Worm (Caenorhabditis elegans) whole organism, L4 larva: ENCODE data around the gene mthf-1.
A peak's percentile ranks its signal among the peaks of the same experiment; 100 is the strongest.

Experiments used
- D1046.2 ChIP-seq: fragments of 200-800 bp; sonication (Bioruptor generic); IDR thresholded peaks from 2 replicates; pipeline ENCODE4 v1.3.6; 2022; ENCODE audit warnings: missing genetic modification characterization, missing compliant biosample characterization
- F10B5.3 ChIP-seq: sonication (generic microtip); optimal IDR thresholded peaks from 2 replicates; lab custom pipeline; 2016; ENCODE audit warnings: mild to moderate bottlenecking, missing genetic modification characterization, missing compliant biosample characterization
- F49E8.2 ChIP-seq: sonication (generic microtip); optimal IDR thresholded peaks from 2 replicates; lab custom pipeline; 2016; ENCODE audit warnings: missing compliant biosample characterization, mild to moderate bottlenecking, missing genetic modification characterization, borderline replicate concordance
- Y105C5A.15 ChIP-seq: fragments of 200-800 bp; sonication (Bioruptor generic); IDR thresholded peaks from 2 replicates; pipeline ENCODE4 v1.3.6; 2022; ENCODE audit warnings: missing genetic modification characterization, missing compliant biosample characterization
- Y48G9A.11 ChIP-seq: fragments of 200-800 bp; sonication (Bioruptor generic); IDR thresholded peaks from 2 replicates; pipeline ENCODE4 v1.3.6; 2022; ENCODE audit warnings: missing genetic modification reagents, missing genetic modification characterization, missing compliant biosample characterization
- ZK546.5 ChIP-seq, 2 experiments: sonication (generic microtip); optimal IDR thresholded peaks; 2 replicates each; lab custom pipeline; 2017; ENCODE audit warnings: missing biosample characterization in 2 of 2, missing genetic modification characterization in 2 of 2
- aha-1 ChIP-seq: fragments of 150-350 bp; peaks from one replicate; lab custom pipeline; 2014; ENCODE audit warnings: missing biosample characterization, missing genetic modification characterization
- attf-4 ChIP-seq: sonication (generic microtip); optimal IDR thresholded peaks from 3 replicates; lab custom pipeline; 2017; ENCODE audit warnings: missing biosample characterization, missing genetic modification characterization
- ctbp-1 ChIP-seq: fragments of 200-800 bp; sonication (Bioruptor generic); IDR thresholded peaks from 2 replicates; pipeline ENCODE4 v1.3.6; 2022; ENCODE audit warnings: missing genetic modification reagents, missing genetic modification characterization, missing compliant biosample characterization
- daf-12 ChIP-seq: fragments of 150-350 bp; optimal IDR thresholded peaks from 2 replicates; lab custom pipeline; 2014; ENCODE audit warnings: missing biosample characterization, missing genetic modification reagents, missing genetic modification characterization
- daf-16 ChIP-seq, 3 experiments: sonication (generic microtip); optimal IDR thresholded peaks; 2 replicates each; lab custom pipeline; 2016 to 2017; ENCODE audit warnings: missing genetic modification characterization in 3 of 3, missing genetic modification reagents in 3 of 3, mild to moderate bottlenecking in 2 of 3, missing compliant biosample characterization in 2 of 3, missing biosample characterization in 1 of 3, moderate library complexity in 1 of 3
- daf-8 ChIP-seq: fragments of 200-800 bp; sonication (Bioruptor generic); IDR thresholded peaks from 2 replicates; pipeline ENCODE4 v1.3.6; 2022; ENCODE audit warnings: missing genetic modification characterization, missing compliant biosample characterization
- dmd-9 ChIP-seq: fragments of 200-800 bp; sonication (Bioruptor generic); IDR thresholded peaks from 2 replicates; pipeline ENCODE4 v1.3.6; 2022; ENCODE audit warnings: missing genetic modification reagents, missing genetic modification characterization, missing compliant biosample characterization
- duxl-1 ChIP-seq: sonication (generic microtip); optimal IDR thresholded peaks from 2 replicates; lab custom pipeline; 2016; ENCODE audit warnings: mild to moderate bottlenecking, missing genetic modification characterization, moderate library complexity, missing compliant biosample characterization; ENCODE audit not compliant: poor library complexity
- dve-1 ChIP-seq: sonication (generic microtip); optimal IDR thresholded peaks from 2 replicates; lab custom pipeline; 2017; ENCODE audit warnings: antibody characterized with exemption, mild to moderate bottlenecking, missing genetic modification characterization, missing compliant biosample characterization; ENCODE audit not compliant: insufficient read depth
- egl-43 ChIP-seq: fragments of 200-800 bp; sonication (Bioruptor generic); IDR thresholded peaks from 2 replicates; pipeline ENCODE4 v1.3.6; 2022; ENCODE audit warnings: missing genetic modification reagents, missing genetic modification characterization, missing compliant biosample characterization
- gei-8 ChIP-seq: fragments of 200-800 bp; sonication (Bioruptor generic); optimal IDR thresholded peaks from 2 replicates; lab custom pipeline; 2018; ENCODE audit warnings: mild to moderate bottlenecking, missing genetic modification characterization, missing compliant biosample characterization
- hlh-11 ChIP-seq: fragments of 200-800 bp; sonication (Bioruptor generic); optimal IDR thresholded peaks from 2 replicates; lab custom pipeline; 2018; ENCODE audit warnings: mild to moderate bottlenecking, missing genetic modification characterization, missing compliant biosample characterization
- lin-1 ChIP-seq: fragments of 200-800 bp; sonication (Bioruptor generic); IDR thresholded peaks from 2 replicates; pipeline ENCODE4 v1.3.6; 2022; ENCODE audit warnings: missing genetic modification reagents, missing genetic modification characterization, missing compliant biosample characterization
- lin-13 ChIP-seq: fragments of 150-350 bp; optimal IDR thresholded peaks from 2 replicates; lab custom pipeline; 2014; ENCODE audit warnings: missing biosample characterization, missing genetic modification reagents, missing genetic modification characterization
- lin-15B ChIP-seq: fragments of 150-350 bp; sonication (generic microtip); optimal IDR thresholded peaks from 3 replicates; lab custom pipeline; 2014; ENCODE audit warnings: missing biosample characterization, missing genetic modification characterization
- lsy-2 ChIP-seq, 2 experiments: fragments of 150-350 bp in 1 of 2; sonication (generic microtip) in 1 of 2; optimal IDR thresholded peaks; 2 replicates each; lab custom pipeline; 2014 to 2017; ENCODE audit warnings: missing biosample characterization in 2 of 2, missing genetic modification characterization in 2 of 2
- madf-5 ChIP-seq, 2 experiments: fragments of 200-800 bp; sonication (Bioruptor generic); IDR thresholded peaks; 2 replicates each; pipeline ENCODE4 v1.3.6; 2022; ENCODE audit warnings: missing compliant biosample characterization in 2 of 2, missing genetic modification characterization in 2 of 2
- mdl-1 ChIP-seq, 2 experiments: fragments of 150-350 bp in 1 of 2; sonication (generic microtip) in 1 of 2; optimal IDR thresholded peaks; 2 replicates each; lab custom pipeline; 2014 to 2017; ENCODE audit warnings: missing biosample characterization in 2 of 2, missing genetic modification characterization in 2 of 2
- mep-1 ChIP-seq: fragments of 150-350 bp; sonication (generic microtip); optimal IDR thresholded peaks from 3 replicates; lab custom pipeline; 2014; ENCODE audit warnings: missing biosample characterization, missing genetic modification characterization
- nhr-111 ChIP-seq: fragments of 200-800 bp; sonication (Bioruptor generic); optimal IDR thresholded peaks from 2 replicates; lab custom pipeline; 2018; ENCODE audit warnings: mild to moderate bottlenecking, missing genetic modification characterization, missing compliant biosample characterization
- nhr-25 ChIP-seq: sonication (generic microtip); optimal IDR thresholded peaks from 2 replicates; lab custom pipeline; 2017; ENCODE audit warnings: missing genetic modification characterization, mild to moderate bottlenecking, missing compliant biosample characterization, antibody characterized with exemption, moderate library complexity, borderline replicate concordance; ENCODE audit not compliant: insufficient read depth
- nhr-28 ChIP-seq: fragments of 150-350 bp; optimal IDR thresholded peaks from 2 replicates; lab custom pipeline; 2014; ENCODE audit warnings: missing biosample characterization, missing genetic modification characterization
- nhr-41 ChIP-seq: fragments of 200-800 bp; sonication (Bioruptor generic); IDR thresholded peaks from 2 replicates; pipeline ENCODE4 v1.3.6; 2022; ENCODE audit warnings: missing genetic modification reagents, missing genetic modification characterization, missing compliant biosample characterization
- nhr-42 ChIP-seq: fragments of 200-800 bp; sonication (Bioruptor generic); IDR thresholded peaks from 2 replicates; pipeline ENCODE4 v1.3.6; 2022; ENCODE audit warnings: missing genetic modification characterization, missing compliant biosample characterization
- pha-4 ChIP-seq, 2 experiments: fragments of 150-350 bp in 1 of 2; fragments of 200-800 bp in 1 of 2; sonication (Bioruptor generic) in 1 of 2; IDR thresholded peaks in 1 of 2; optimal IDR thresholded peaks in 1 of 2; 2 replicates each; pipeline versions ENCODE4 v1.3.6 to Lab custom; 2014 to 2022; ENCODE audit warnings: missing genetic modification characterization in 2 of 2, missing genetic modification reagents in 2 of 2, missing biosample characterization in 1 of 2, missing compliant biosample characterization in 1 of 2
- pqm-1 ChIP-seq: sonication (generic microtip); optimal IDR thresholded peaks from 2 replicates; lab custom pipeline; 2017; ENCODE audit warnings: missing biosample characterization, missing genetic modification characterization
- set-16 ChIP-seq: fragments of 200-800 bp; sonication (Bioruptor generic); IDR thresholded peaks from 2 replicates; pipeline ENCODE4 v1.3.6; 2022; ENCODE audit warnings: missing genetic modification reagents, missing genetic modification characterization, missing compliant biosample characterization
- tag-97 ChIP-seq: fragments of 200-800 bp; sonication (Bioruptor generic); IDR thresholded peaks from 2 replicates; pipeline ENCODE4 v1.3.6; 2022; ENCODE audit warnings: missing genetic modification characterization, missing compliant biosample characterization
- tra-1 ChIP-seq: fragments of 200-800 bp; sonication (Bioruptor generic); IDR thresholded peaks from 2 replicates; pipeline ENCODE4 v1.3.6; 2022; ENCODE audit warnings: missing genetic modification reagents, missing genetic modification characterization, missing compliant biosample characterization
- unc-39 ChIP-seq: sonication (generic microtip); optimal IDR thresholded peaks from 2 replicates; lab custom pipeline; 2017; ENCODE audit warnings: missing biosample characterization, missing genetic modification characterization
- unc-62 ChIP-seq, 3 experiments: fragments of 150-350 bp in 1 of 3; sonication (generic microtip); optimal IDR thresholded peaks in 2 of 3; peaks in 1 of 3; 1 replicate in 1 of 3; 2 replicates in 2 of 3; lab custom pipeline; 2014 to 2017; ENCODE audit warnings: missing biosample characterization in 3 of 3, missing genetic modification characterization in 3 of 3, missing genetic modification reagents in 3 of 3, missing genotype in 1 of 3
- zfp-3 ChIP-seq: fragments of 200-800 bp; sonication (Bioruptor generic); conservative IDR thresholded peaks from 2 replicates; pipeline ENCODE4 v1.3.6; 2022; ENCODE audit warnings: missing genetic modification reagents, missing genetic modification characterization, missing compliant biosample characterization
- zip-2 ChIP-seq: fragments of 150-350 bp; optimal IDR thresholded peaks from 2 replicates; lab custom pipeline; 2014; ENCODE audit warnings: missing biosample characterization, missing genetic modification characterization
- ztf-7 ChIP-seq: fragments of 150-350 bp; optimal IDR thresholded peaks from 2 replicates; lab custom pipeline; 2014; ENCODE audit warnings: missing biosample characterization, missing genetic modification characterization

mthf-1 gene

DNA sequence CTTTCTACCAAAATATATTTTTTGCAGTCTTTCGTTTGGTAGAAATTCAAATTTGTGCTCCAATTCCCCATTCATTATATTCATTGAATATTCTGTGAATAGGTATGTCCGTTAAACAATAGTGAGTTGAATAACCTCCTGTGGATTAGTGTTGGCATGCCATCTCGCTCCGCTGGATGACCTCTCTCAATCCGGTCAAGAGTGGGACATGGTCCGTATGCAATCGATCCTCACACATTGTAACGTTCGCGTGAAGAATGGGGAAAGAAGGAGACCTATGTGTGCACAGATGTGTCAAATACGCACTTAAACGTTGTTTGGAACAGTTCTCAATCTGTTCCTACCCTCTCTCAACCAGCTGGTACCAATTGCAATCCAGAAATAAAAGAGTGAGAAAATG lies 35.6 kb upstream of the mthf-1 start:
- TF ChIP-seq Y105C5A.15 (GFP tag; lab: Robert Waterston, UW) (no peak), pqm-1 (tag; lab: Kevin White, UChicago) (no peak), ZK546.5 (tag; optimal IDR thresholded peaks at IDR 0.05; lab: Kevin White, UChicago) (no peak)

DNA sequence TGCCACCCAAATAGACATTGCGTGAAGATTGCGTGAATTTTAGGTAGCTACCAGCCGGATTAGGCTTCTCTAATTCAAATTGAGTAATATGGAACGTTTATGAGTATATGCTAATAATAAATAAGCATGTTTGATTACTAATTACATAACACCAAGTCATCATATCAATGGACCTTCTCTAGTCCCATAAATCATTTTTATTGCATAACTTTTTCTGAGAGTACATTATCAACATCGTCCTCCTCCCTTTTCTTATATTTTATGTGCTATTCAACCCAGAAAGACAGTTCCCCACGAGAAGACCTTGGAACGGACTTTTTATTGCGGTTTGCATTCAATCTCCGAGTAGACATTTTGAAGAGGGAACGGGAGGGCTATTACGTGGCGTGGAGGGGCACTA lies 34.7 kb upstream of the mthf-1 start:
- TF ChIP-seq dmd-9 (GFP tag; lab: Robert Waterston, UW), result no peak
- TF ChIP-seq tra-1 (GFP tag; lab: Robert Waterston, UW), result 0 out of 2 replicates have a peak, but pooled peaks have one; percentile 25
- peak; percentile 24 for TF ChIP-seq F10B5.3 (tag; lab: Kevin White, UChicago)
- no peak for TF ChIP-seq nhr-111 (GFP tag; lab: Kevin White, UChicago)
- TF ChIP-seq nhr-25 (tag; lab: Kevin White, UChicago), result no peak
- no peak for TF ChIP-seq unc-62 (GFP tag; optimal IDR thresholded peaks at IDR 0.05 in 1 of 2; lab: Kevin White, UChicago)
- no peak for TF ChIP-seq unc-62 (tag; optimal IDR thresholded peaks at IDR 0.05; lab: Kevin White, UChicago)
- TF ChIP-seq lin-15B (tag; lab: Kevin White, UChicago), result no peak
- TF ChIP-seq mep-1 (tag; lab: Kevin White, UChicago), result no peak
- no peak for TF ChIP-seq daf-8
- TF ChIP-seq zfp-3, result no peak
- TF ChIP-seq lsy-2 (tag; optimal IDR thresholded peaks at IDR 0.05; lab: Kevin White, UChicago), result no peak
- no peak for TF ChIP-seq egl-43 (GFP tag; lab: Robert Waterston, UW)
- no peak for TF ChIP-seq daf-16 (GFP tag; optimal IDR thresholded peaks at IDR 0.05; lab: Kevin White, UChicago)
- TF ChIP-seq daf-16 (tag; optimal IDR thresholded peaks at IDR 0.05; lab: Kevin White, UChicago), result no peak
- TF ChIP-seq F49E8.2 (tag; lab: Kevin White, UChicago), result no peak
- TF ChIP-seq unc-39 (tag; lab: Kevin White, UChicago), result no peak
- no peak for TF ChIP-seq madf-5 (GFP tag; IDR thresholded peaks at IDR 0.05; lab: Robert Waterston, UW)
- no peak for TF ChIP-seq tag-97
- no peak for TF ChIP-seq D1046.2 (GFP tag; lab: Robert Waterston, UW)
- no peak for TF ChIP-seq zip-2 (tag; lab: Kevin White, UChicago)
- TF ChIP-seq Y48G9A.11 (GFP tag; lab: Robert Waterston, UW), result 0 out of 2 replicates have a peak, but pooled peaks have one; percentile 17
- no peak for TF ChIP-seq nhr-41 (GFP tag; lab: Robert Waterston, UW)

DNA sequence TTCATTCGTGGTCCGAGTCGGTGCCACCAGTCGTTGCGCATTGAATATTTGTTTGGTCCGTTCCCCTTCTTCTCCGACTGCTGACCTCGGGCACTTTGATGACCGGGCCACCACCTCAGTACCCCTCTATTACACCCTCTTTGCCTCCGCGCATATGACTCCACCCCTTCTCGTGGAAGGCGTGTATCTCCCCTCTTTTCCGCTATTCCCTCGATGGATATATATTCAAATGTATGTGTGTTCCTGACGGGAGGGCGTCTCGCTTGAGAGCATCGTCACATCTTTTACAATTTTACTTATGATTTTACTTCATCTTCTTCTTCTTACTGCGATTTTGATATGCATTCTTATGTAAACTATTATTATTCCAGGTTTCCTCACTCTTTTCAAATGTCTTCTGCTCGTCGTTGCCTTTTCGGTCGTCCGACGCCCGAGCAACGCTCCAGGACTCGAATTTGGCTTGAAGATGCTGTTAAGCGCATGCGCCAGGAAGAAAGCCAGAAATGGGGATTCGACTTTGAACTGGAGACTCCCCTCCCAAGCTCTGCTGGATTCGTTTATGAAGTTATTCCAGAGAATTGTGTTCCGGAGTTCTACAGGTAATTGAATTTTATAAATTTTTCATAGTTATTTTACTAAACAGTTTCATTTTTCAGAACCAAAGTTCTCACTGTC lies 33.4 kb upstream of the mthf-1 start, which contains the start of gene cki-1:
cki-1 (plus strand) TSS at position 372 of the 675 bp plus-strand sequence.
- TF ChIP-seq nhr-42 (GFP tag; lab: Robert Waterston, UW), result no peak
- TF ChIP-seq nhr-25 (tag; lab: Kevin White, UChicago), result no peak
- peak in 1 of 2 experiments; percentile 50 for TF ChIP-seq unc-62 (GFP tag; optimal IDR thresholded peaks at IDR 0.05 in 1 of 2; lab: Kevin White, UChicago)
- no peak for TF ChIP-seq unc-62 (tag; optimal IDR thresholded peaks at IDR 0.05; lab: Kevin White, UChicago)
- 0 out of 2 replicates have a peak, but pooled peaks have one; percentile 7 for TF ChIP-seq set-16 (GFP tag; lab: Robert Waterston, UW)

DNA sequence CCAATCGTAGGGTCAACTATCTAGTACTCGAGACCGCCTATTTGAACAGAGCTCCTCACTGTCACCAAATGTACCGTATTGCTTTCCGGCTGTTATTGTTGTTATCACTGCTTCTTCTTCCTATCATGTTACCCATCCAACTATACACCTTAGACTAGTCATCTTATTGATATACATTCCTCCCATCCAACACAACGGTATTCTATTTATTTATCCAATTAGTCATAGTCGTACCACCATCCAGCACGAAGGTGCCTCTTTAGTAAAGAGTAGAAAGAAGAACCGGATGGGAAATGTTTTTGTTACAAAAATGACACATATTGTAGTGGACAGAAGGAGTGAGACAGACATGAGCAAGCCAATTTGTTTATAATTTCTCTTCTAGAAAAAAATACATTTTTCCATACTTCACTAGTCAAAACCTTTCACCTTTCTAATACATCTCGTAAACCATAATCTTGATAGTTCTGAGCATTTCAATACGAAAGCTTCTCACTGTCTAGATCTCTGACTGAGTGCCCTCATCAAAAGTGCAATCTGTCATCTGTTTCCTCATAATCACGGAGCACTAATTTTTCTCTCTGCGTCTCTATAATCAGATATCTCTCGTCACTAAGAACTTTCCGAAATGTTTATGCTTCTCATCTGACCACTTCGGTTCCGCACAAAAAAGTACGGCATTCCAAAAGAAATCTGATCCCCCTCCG lies 32.7 kb upstream of the mthf-1 start:
- TF ChIP-seq unc-62 (GFP tag; optimal IDR thresholded peaks at IDR 0.05 in 1 of 2; lab: Kevin White, UChicago) (peak in 1 of 2 experiments; percentile 37), unc-62 (tag; optimal IDR thresholded peaks at IDR 0.05; lab: Kevin White, UChicago) (no peak), daf-12 (tag; lab: Kevin White, UChicago) (no peak), pha-4 (GFP tag; IDR thresholded peaks at IDR 0.05; lab: Robert Waterston, UW) (no peak), pha-4 (tag; optimal IDR thresholded peaks at IDR 0.05; lab: Kevin White, UChicago) (peak; percentile 66), gei-8 (GFP tag; lab: Kevin White, UChicago) (no peak), set-16 (GFP tag; lab: Robert Waterston, UW) (no peak), nhr-25 (tag; lab: Kevin White, UChicago) (no peak), ctbp-1 (GFP tag; lab: Robert Waterston, UW) (no peak), Y48G9A.11 (GFP tag; lab: Robert Waterston, UW) (no peak), ztf-7 (tag; lab: Kevin White, UChicago) (no peak), dve-1 (tag; lab: Kevin White, UChicago) (peak; percentile 16), aha-1 (tag; lab: Kevin White, UChicago) (peak; percentile 8), mdl-1 (tag; optimal IDR thresholded peaks at IDR 0.05; lab: Kevin White, UChicago) (no peak), lin-1 (GFP tag; lab: Robert Waterston, UW) (no peak), nhr-28 (tag; lab: Kevin White, UChicago) (peak; percentile 19), lin-13 (GFP tag; lab: Kevin White, UChicago) (no peak), hlh-11 (tag; lab: Kevin White, UChicago) (peak; percentile 7), attf-4 (tag; lab: Kevin White, UChicago) (peak; percentile 11), duxl-1 (tag; lab: Kevin White, UChicago) (peak; percentile 29)
